Fruit fly (Drosophila melanogaster) whole organism, embryonic: ENCODE data around the gene CCAP.

ENCODE experiments used
- Aef1 ChIP-seq: fragments of 200-800 bp; sonication (Bioruptor generic); IDR thresholded peaks from 3 replicates; pipeline ENCODE4 v1.3.6; 2022; ENCODE audit warnings: missing biosample characterization, missing genetic modification characterization
- Atf-2 ChIP-seq: fragments of 200-800 bp; sonication (Bioruptor generic); optimal IDR thresholded peaks from 2 replicates; lab custom pipeline; 2016; ENCODE audit warnings: missing biosample characterization, missing genetic modification characterization
- Awh ChIP-seq: fragments of 200-800 bp; sonication (Bioruptor generic); IDR thresholded peaks from 2 replicates; pipeline ENCODE4, ENCODE4 v1.3.6; 2022; ENCODE audit warnings: missing biosample characterization, missing genetic modification characterization
- CG11398 ChIP-seq: fragments of 200-800 bp; sonication (Bioruptor generic); optimal IDR thresholded peaks from 2 replicates; lab custom pipeline; 2016; ENCODE audit warnings: missing biosample characterization, missing genetic modification characterization
- CG14860 ChIP-seq: fragments of 200-800 bp; sonication (Bioruptor generic); IDR thresholded peaks from 3 replicates; pipeline ENCODE4 v1.3.6; 2022; ENCODE audit warnings: missing biosample characterization, missing genetic modification characterization; ENCODE audit not compliant: partially characterized antibody
- CG15479 ChIP-seq: fragments of 200-800 bp; sonication (Bioruptor generic); optimal IDR thresholded peaks from 3 replicates; lab custom pipeline; 2019; ENCODE audit warnings: missing biosample characterization, mild to moderate bottlenecking, missing genetic modification characterization, moderate library complexity
- CG1603 ChIP-seq: fragments of 200-800 bp; sonication (Bioruptor generic); optimal IDR thresholded peaks from 2 replicates; lab custom pipeline; 2019; ENCODE audit warnings: missing biosample characterization, mild to moderate bottlenecking, missing genetic modification characterization, moderate library complexity
- CG18262 ChIP-seq: fragments of 200-800 bp; optimal IDR thresholded peaks from 3 replicates; lab custom pipeline; 2019; ENCODE audit warnings: missing biosample characterization, mild to moderate bottlenecking, missing genetic modification characterization, moderate library complexity
- CG31224 ChIP-seq: fragments of 200-800 bp; sonication (Bioruptor generic); IDR thresholded peaks from 2 replicates; pipeline ENCODE4 v1.3.6; 2022; ENCODE audit warnings: missing biosample characterization, missing genetic modification characterization
- CG32532 ChIP-seq: fragments of 200-800 bp; sonication (Bioruptor generic); IDR thresholded peaks from 2 replicates; pipeline ENCODE4 v1.3.6; 2022; ENCODE audit warnings: missing biosample characterization, missing genetic modification characterization
- CG43689 ChIP-seq: fragments of 200-800 bp; sonication (Bioruptor generic); IDR thresholded peaks from 2 replicates; pipeline ENCODE4 v1.3.6; 2022; ENCODE audit warnings: missing biosample characterization, missing genetic modification characterization
- CG4404 ChIP-seq: fragments of 200-800 bp; sonication (Bioruptor generic); IDR thresholded peaks from 2 replicates; pipeline ENCODE4 v1.3.6; 2022; ENCODE audit warnings: missing biosample characterization, missing genetic modification characterization
- CG4617 ChIP-seq: fragments of 200-800 bp; sonication (Bioruptor generic); optimal IDR thresholded peaks from 3 replicates; lab custom pipeline; 2016; ENCODE audit warnings: missing biosample characterization, missing genetic modification characterization, borderline replicate concordance
- CG8765 ChIP-seq: fragments of 200-800 bp; sonication (Bioruptor generic); IDR thresholded peaks from 2 replicates; pipeline ENCODE4 v1.3.6; 2022; ENCODE audit warnings: missing biosample characterization, missing genetic modification characterization
- CG9437 ChIP-seq: fragments of 200-800 bp; sonication (Bioruptor generic); optimal IDR thresholded peaks from 2 replicates; lab custom pipeline; 2018; ENCODE audit warnings: missing biosample characterization, mild to moderate bottlenecking, missing genetic modification characterization
- Eip74EF ChIP-seq, 2 experiments: fragments of 200-800 bp in 1 of 2; fragments of >200 bp in 1 of 2; sonication (Bioruptor generic) in 1 of 2; optimal IDR thresholded peaks; 2 replicates each; lab custom pipeline; 2017 to 2019; ENCODE audit warnings: missing biosample characterization in 2 of 2, missing genetic modification characterization in 2 of 2, mild to moderate bottlenecking in 1 of 2, moderate library complexity in 1 of 2
- Ets65A ChIP-seq: fragments of 200-800 bp; sonication (Bioruptor generic); peaks from one replicate; lab custom pipeline; 2016; ENCODE audit warnings: missing biosample characterization, missing genetic modification characterization
- Fer2 ChIP-seq: fragments of 200-800 bp; sonication (Bioruptor generic); optimal IDR thresholded peaks from 2 replicates; lab custom pipeline; 2018; ENCODE audit warnings: missing biosample characterization, mild to moderate bottlenecking, missing genetic modification characterization, moderate library complexity
- Hr51 ChIP-seq, 2 experiments: fragments of 200-800 bp; sonication (Bioruptor generic); optimal IDR thresholded peaks; 2 replicates in 1 of 2; 3 replicates in 1 of 2; lab custom pipeline; 2016 to 2018; ENCODE audit warnings: missing biosample characterization in 2 of 2, missing genetic modification characterization in 2 of 2, mild to moderate bottlenecking in 1 of 2, moderate library complexity in 1 of 2
- Lhr ChIP-seq: fragments of 200-800 bp; sonication (Bioruptor generic); optimal IDR thresholded peaks from 3 replicates; lab custom pipeline; 2017; ENCODE audit warnings: mild to moderate bottlenecking, missing biosample characterization, missing genetic modification reagents, missing genetic modification characterization
- Lim3 ChIP-seq: fragments of 200-800 bp; sonication (Bioruptor generic); IDR thresholded peaks from 2 replicates; pipeline ENCODE4 v1.3.6; 2022; ENCODE audit warnings: missing biosample characterization, missing genetic modification characterization
- Lpt ChIP-seq: fragments of >200 bp; optimal IDR thresholded peaks from 2 replicates; lab custom pipeline; 2018; ENCODE audit warnings: missing biosample characterization, missing genetic modification characterization
- MESR4 ChIP-seq: fragments of 200-800 bp; sonication (Bioruptor generic); optimal IDR thresholded peaks from 2 replicates; lab custom pipeline; 2018; ENCODE audit warnings: missing biosample characterization, mild to moderate bottlenecking, missing genetic modification characterization, moderate library complexity
- Meics ChIP-seq: fragments of 200-800 bp; sonication (Bioruptor generic); optimal IDR thresholded peaks from 2 replicates; lab custom pipeline; 2017; ENCODE audit warnings: missing biosample characterization, mild to moderate bottlenecking, missing genetic modification characterization
- Neu2 ChIP-seq: fragments of 200-800 bp; sonication (Bioruptor generic); optimal IDR thresholded peaks from 3 replicates; lab custom pipeline; 2016; ENCODE audit warnings: missing biosample characterization, missing genetic modification characterization, borderline replicate concordance
- Nf-YA ChIP-seq: fragments of 200-800 bp; sonication (Bioruptor generic); IDR thresholded peaks from 2 replicates; pipeline ENCODE4 v1.3.6; 2022; ENCODE audit warnings: missing biosample characterization, missing genetic modification characterization
- Vsx1 ChIP-seq: fragments of 200-800 bp; sonication (Bioruptor generic); optimal IDR thresholded peaks from 2 replicates; lab custom pipeline; 2017; ENCODE audit warnings: missing biosample characterization, mild to moderate bottlenecking, missing genetic modification characterization, missing genetic modification reagents
- YL-1 ChIP-seq: fragments of 200-800 bp; sonication (Bioruptor generic); optimal IDR thresholded peaks from 3 replicates; lab custom pipeline; 2017; ENCODE audit warnings: missing biosample characterization, mild to moderate bottlenecking, missing genetic modification characterization
- al ChIP-seq: fragments of 200-800 bp; sonication (Bioruptor generic); IDR thresholded peaks from 2 replicates; pipeline ENCODE4 v1.3.6; 2022; ENCODE audit warnings: missing biosample characterization, missing genetic modification characterization
- amos ChIP-seq: fragments of 200-800 bp; sonication (Bioruptor generic); IDR thresholded peaks from 2 replicates; pipeline ENCODE4 v1.3.6; 2022; ENCODE audit warnings: missing biosample characterization, missing genetic modification characterization; ENCODE audit not compliant: partially characterized antibody
- ato ChIP-seq: fragments of 200-800 bp; sonication (Bioruptor generic); IDR thresholded peaks from 2 replicates; pipeline ENCODE4 v1.3.6; 2022; ENCODE audit warnings: missing biosample characterization, missing genetic modification characterization; ENCODE audit not compliant: partially characterized antibody
- bigmax ChIP-seq: fragments of 200-800 bp; sonication (Bioruptor generic); optimal IDR thresholded peaks from 2 replicates; lab custom pipeline; 2018; ENCODE audit warnings: missing biosample characterization, mild to moderate bottlenecking, missing genetic modification characterization
- cas ChIP-seq: fragments of 200-800 bp; sonication (Bioruptor generic); IDR thresholded peaks from 2 replicates; pipeline ENCODE4 v1.3.6; 2022; ENCODE audit warnings: missing biosample characterization, missing genetic modification characterization
- dan ChIP-seq: fragments of 200-800 bp; sonication (Bioruptor generic); IDR thresholded peaks from 2 replicates; pipeline ENCODE4 v1.3.6; 2022; ENCODE audit warnings: missing biosample characterization, missing genetic modification characterization
- dimm ChIP-seq: fragments of 200-800 bp; sonication (Bioruptor generic); IDR thresholded peaks from 2 replicates; pipeline ENCODE4 v1.3.6; 2022; ENCODE audit warnings: missing biosample characterization, missing genetic modification characterization
- fd102C ChIP-seq: fragments of 200-800 bp; sonication (Bioruptor generic); optimal IDR thresholded peaks from 2 replicates; lab custom pipeline; 2018; ENCODE audit warnings: missing biosample characterization, mild to moderate bottlenecking, missing genetic modification characterization, moderate library complexity
- fd64A ChIP-seq: fragments of 200-800 bp; sonication (Bioruptor generic); optimal IDR thresholded peaks from 3 replicates; lab custom pipeline; 2018; ENCODE audit warnings: missing biosample characterization, mild to moderate bottlenecking, missing genetic modification characterization
- gem ChIP-seq: fragments of 200-800 bp; sonication (Bioruptor generic); optimal IDR thresholded peaks from 2 replicates; lab custom pipeline; 2019; ENCODE audit warnings: missing biosample characterization, mild to moderate bottlenecking, missing genetic modification characterization, moderate library complexity
- ind ChIP-seq: fragments of 200-800 bp; sonication (Bioruptor generic); optimal IDR thresholded peaks from 3 replicates; lab custom pipeline; 2016; ENCODE audit warnings: missing biosample characterization, missing genetic modification characterization
- jigr1 ChIP-seq: fragments of 200-800 bp; sonication (Bioruptor generic); IDR thresholded peaks from 3 replicates; pipeline ENCODE4 v1.3.6; 2022; ENCODE audit warnings: missing biosample characterization, missing genetic modification characterization
- maf-S ChIP-seq: fragments of 200-800 bp; sonication (Bioruptor generic); optimal IDR thresholded peaks from 2 replicates; lab custom pipeline; 2016; ENCODE audit warnings: missing biosample characterization, missing genetic modification characterization
- nerfin-2 ChIP-seq: fragments of 200-800 bp; sonication (Bioruptor generic); IDR thresholded peaks from 2 replicates; pipeline ENCODE4 v1.3.6; 2022; ENCODE audit warnings: missing biosample characterization, missing genetic modification characterization; ENCODE audit not compliant: partially characterized antibody
- pum ChIP-seq: fragments of 200-800 bp; sonication (Bioruptor generic); optimal IDR thresholded peaks from 2 replicates; lab custom pipeline; 2016; ENCODE audit warnings: missing biosample characterization, missing genetic modification characterization
- seq ChIP-seq: fragments of 200-800 bp; sonication (Bioruptor generic); IDR thresholded peaks from 2 replicates; pipeline ENCODE4 v1.3.6; 2022; ENCODE audit warnings: missing biosample characterization, missing genetic modification characterization
- sisA ChIP-seq: fragments of 200-800 bp; sonication (Bioruptor generic); IDR thresholded peaks from 2 replicates; pipeline ENCODE4 v1.3.6; 2022; ENCODE audit warnings: missing biosample characterization, missing genetic modification characterization
- tin ChIP-seq: fragments of 200-800 bp; sonication (Bioruptor generic); optimal IDR thresholded peaks from 3 replicates; lab custom pipeline; 2016; ENCODE audit warnings: missing biosample characterization, missing genetic modification characterization
- tx ChIP-seq: fragments of 200-800 bp; sonication (Bioruptor generic); optimal IDR thresholded peaks from 2 replicates; lab custom pipeline; 2016; ENCODE audit warnings: missing biosample characterization, missing genetic modification characterization
- z ChIP-seq: fragments of 200-800 bp; sonication (Bioruptor generic); IDR thresholded peaks from 3 replicates; pipeline ENCODE4 v1.3.6; 2022; ENCODE audit warnings: missing biosample characterization, missing genetic modification characterization
- zen ChIP-seq: fragments of 200-800 bp; sonication (Bioruptor generic); optimal IDR thresholded peaks from 3 replicates; lab custom pipeline; 2018; ENCODE audit warnings: missing biosample characterization, mild to moderate bottlenecking, missing genetic modification characterization, moderate library complexity

Gene CCAP

dm6 chr3R:22667284-22667958, 34.5 kb downstream of the CCAP start (continued):
- TF ChIP-seq Lpt (GFP tag; lab: Kevin White, UChicago), result no peak
- TF ChIP-seq sisA, result peak; percentile 86
- peak; percentile 12 for TF ChIP-seq CG4617 (GFP tag; lab: Kevin White, UChicago)
- TF ChIP-seq zen, result peak; percentile 89
- TF ChIP-seq CG1603 (tag; lab: Kevin White, UChicago), result peak; percentile 15
- 0 out of 2 replicates have a peak, but pooled peaks have one; percentile 25 for TF ChIP-seq CG32532 (GFP tag; lab: Robert Waterston, UW)
- peak; percentile 39 for TF ChIP-seq pum (GFP tag; lab: Kevin White, UChicago)
- TF ChIP-seq Fer2 (tag; lab: Kevin White, UChicago), result peak; percentile 13
- peak; percentile 40 for TF ChIP-seq Vsx1 (GFP tag; lab: Kevin White, UChicago)
- TF ChIP-seq tin (GFP tag; lab: Kevin White, UChicago), result peak; percentile 81
- TF ChIP-seq fd64A (GFP tag; lab: Kevin White, UChicago), result peak; percentile 23
- TF ChIP-seq Atf-2 (GFP tag; lab: Kevin White, UChicago), result peak; percentile 74
- TF ChIP-seq dan (GFP tag; lab: Robert Waterston, UW), result no peak; the same call in 1 of the 2 replicates
- no peak; the same call in 2 of the 3 replicates for TF ChIP-seq z (GFP tag; lab: Robert Waterston, UW)
- peak; percentile 66 for TF ChIP-seq CG11398 (GFP tag; lab: Kevin White, UChicago)
- TF ChIP-seq al (GFP tag; lab: Robert Waterston, UW), result no peak
- TF ChIP-seq CG15479 (GFP tag; lab: Kevin White, UChicago), result no peak
- TF ChIP-seq Eip74EF (GFP tag; optimal IDR thresholded peaks at IDR 0.05; lab: Kevin White, UChicago), result peak in 1 of 2 experiments; percentile 76
- peak; percentile 13 for TF ChIP-seq maf-S (GFP tag; lab: Kevin White, UChicago)
- no peak for TF ChIP-seq ato (GFP tag; lab: Robert Waterston, UW)
- peak; percentile 67 for TF ChIP-seq Meics
- peak; percentile 81 for TF ChIP-seq ind (GFP tag; lab: Kevin White, UChicago)
- TF ChIP-seq Lim3, result no peak
- TF ChIP-seq Nf-YA (GFP tag; lab: Robert Waterston, UW), result peak; percentile 64
- TF ChIP-seq Neu2, result no peak
- no peak for TF ChIP-seq bigmax (GFP tag; lab: Kevin White, UChicago)
- TF ChIP-seq jigr1, result peak; percentile 61; the same call in 1 of the 3 replicates
- TF ChIP-seq Lhr, result peak; percentile 52
- TF ChIP-seq CG14860, result no peak
- TF ChIP-seq tx (GFP tag; lab: Kevin White, UChicago), result peak; percentile 42
- TF ChIP-seq CG31224 (GFP tag; lab: Robert Waterston, UW), result 0 out of 2 replicates have a peak, but pooled peaks have one; percentile 46
- TF ChIP-seq Hr51 (GFP tag; optimal IDR thresholded peaks at IDR 0.05; lab: Kevin White, UChicago), result peak; percentile 28 to 88
- peak; percentile 75; the same call in 1 of the 2 replicates for TF ChIP-seq Awh
- no peak for TF ChIP-seq cas (GFP tag; lab: Robert Waterston, UW)
- TF ChIP-seq YL-1 (GFP tag; lab: Kevin White, UChicago), result no peak
- peak; percentile 95 for TF ChIP-seq Ets65A (GFP tag; lab: Kevin White, UChicago)
- TF ChIP-seq dimm, result peak; percentile 30; the same call in 1 of the 2 replicates
- TF ChIP-seq CG4404 (GFP tag; lab: Robert Waterston, UW), result peak; percentile 63
- TF ChIP-seq Aef1 (GFP tag; lab: Robert Waterston, UW), result peak; percentile 58; the same call in 2 of the 3 replicates
- no peak for TF ChIP-seq fd102C
- peak; percentile 93 for TF ChIP-seq gem (tag; lab: Kevin White, UChicago)
- peak; percentile 65 for TF ChIP-seq CG43689 (GFP tag; lab: Robert Waterston, UW)
- TF ChIP-seq CG18262 (tag; lab: Kevin White, UChicago), result peak; percentile 90
- TF ChIP-seq amos (GFP tag; lab: Robert Waterston, UW), result no peak
- TF ChIP-seq CG9437, result peak; percentile 75
- TF ChIP-seq CG8765 (GFP tag; lab: Robert Waterston, UW), result no peak; the same call in 1 of the 2 replicates
- peak; percentile 54; the same call in 1 of the 2 replicates for TF ChIP-seq seq (GFP tag; lab: Robert Waterston, UW)
- no peak for TF ChIP-seq MESR4 (GFP tag; lab: Kevin White, UChicago)
- no peak for TF ChIP-seq nerfin-2 (GFP tag; lab: Robert Waterston, UW)
